Worm (Caenorhabditis elegans) whole organism, early embryonic: Measurements from ENCODE around the gene srbc-34.

ENCODE experiments used
- B0310.2 ChIP-seq: sonication (generic microtip); optimal IDR thresholded peaks from 2 replicates; lab custom pipeline; 2016; ENCODE audit warnings: mild to moderate bottlenecking, missing genetic modification characterization, missing compliant biosample characterization
- F13C5.2 ChIP-seq: sonication (generic microtip); optimal IDR thresholded peaks from 2 replicates; lab custom pipeline; 2017; ENCODE audit warnings: mild to moderate bottlenecking, missing genetic modification characterization, inconsistent platforms, missing compliant biosample characterization
- aly-1 ChIP-seq: sonication (generic microtip); optimal IDR thresholded peaks from 2 replicates; lab custom pipeline; 2016; ENCODE audit warnings: missing genetic modification characterization, missing compliant biosample characterization
- ama-1 ChIP-seq: fragments of 150-350 bp; optimal IDR thresholded peaks from 2 replicates; lab custom pipeline; 2014
- ceh-13 ChIP-seq: fragments of 200-800 bp; sonication (Bioruptor generic); optimal IDR thresholded peaks from 2 replicates; lab custom pipeline; 2018; ENCODE audit warnings: mild to moderate bottlenecking, missing genetic modification characterization, missing compliant biosample characterization
- ets-7 ChIP-seq: sonication (generic microtip); optimal IDR thresholded peaks from 2 replicates; lab custom pipeline; 2016; ENCODE audit warnings: missing genotype, missing genetic modification characterization, missing compliant biosample characterization
- hnd-1 ChIP-seq: sonication (generic microtip); optimal IDR thresholded peaks from 2 replicates; lab custom pipeline; 2016; ENCODE audit warnings: missing genetic modification characterization, missing compliant biosample characterization
- scrt-1 ChIP-seq: fragments of 200-800 bp; sonication (Bioruptor generic); IDR thresholded peaks from 2 replicates; pipeline ENCODE4 v1.3.6; 2022; ENCODE audit warnings: missing genetic modification characterization, missing compliant biosample characterization
- tbx-11 ChIP-seq: fragments of 200-800 bp; sonication (Bioruptor generic); IDR thresholded peaks from 2 replicates; pipeline ENCODE4 v1.3.6; 2022; ENCODE audit warnings: missing genetic modification characterization, missing compliant biosample characterization
- tbx-37 ChIP-seq: fragments of 200-800 bp; sonication (Bioruptor generic); conservative IDR thresholded peaks from 2 replicates; pipeline ENCODE4 v1.3.6; 2022; ENCODE audit warnings: missing genetic modification reagents, missing genetic modification characterization, missing compliant biosample characterization

ce11 chrV:20235231-20235630 is 29.1 kb downstream of the srbc-34 start:
- TF ChIP-seq tbx-37 (GFP tag; lab: Robert Waterston, UW), result no peak
- TF ChIP-seq ets-7 (tag; lab: Kevin White, UChicago), result no peak
- no peak for TF ChIP-seq aly-1 (tag; lab: Kevin White, UChicago)
- TF ChIP-seq ama-1 (lab: Kevin White, UChicago), result no peak
- TF ChIP-seq hnd-1 (tag; lab: Kevin White, UChicago), result no peak
- TF ChIP-seq ceh-13 (GFP tag; lab: Kevin White, UChicago), result no peak
- TF ChIP-seq scrt-1 (GFP tag; lab: Robert Waterston, UW), result no peak
- no peak for TF ChIP-seq B0310.2
- no peak for TF ChIP-seq F13C5.2 (tag; lab: Kevin White, UChicago)
- TF ChIP-seq tbx-11 (GFP tag; lab: Robert Waterston, UW), result no peak
